Worm (Caenorhabditis elegans): ENCODE data around the gene F10G2.7.

The F10G2.7 gene

DNA sequence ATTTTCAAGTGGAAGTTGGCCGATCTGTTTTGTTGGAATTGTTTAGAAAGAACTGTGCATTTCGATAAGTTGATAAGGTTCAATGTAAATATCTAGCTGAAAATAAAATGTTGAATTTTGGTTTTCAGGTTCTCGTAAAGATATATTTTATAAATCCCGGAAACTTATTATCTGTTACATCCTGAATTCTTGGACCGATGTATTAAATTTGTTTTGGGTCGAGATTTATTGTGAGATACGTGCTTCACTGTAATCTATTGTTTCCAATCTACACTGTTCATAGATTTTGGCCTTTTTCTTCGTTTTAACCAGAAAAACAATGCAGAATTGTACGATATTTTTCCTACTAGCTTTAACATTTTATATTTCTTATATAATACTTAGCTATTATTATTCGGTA is 20.0 kb upstream of the F10G2.7 start, which contains the start of gene C03G6.6:
Gene C03G6.6, plus strand, starts transcription at position 301 of the 400 bp plus-strand sequence.
- TF ChIP-seq cey-2 (tag; optimal IDR thresholded peaks at IDR 0.05; ENCODE audit: borderline replicate concordance, insufficient read depth) (no peak), hif-1 (tag; optimal IDR thresholded peaks at IDR 0.05) (no peak), mdl-1 (tag; optimal IDR thresholded peaks at IDR 0.05) (no peak), Y105C5A.15 (GFP tag; IDR thresholded peaks at IDR 0.05) (no peak), T26A8.4 (GFP tag; IDR thresholded peaks at IDR 0.05) (no peak), unc-130 (GFP tag; optimal IDR thresholded peaks at IDR 0.05) (no peak), mxl-3 (GFP tag; optimal IDR thresholded peaks at IDR 0.05) (no peak), zfp-3 (GFP tag; conservative IDR thresholded peaks at IDR 0.05) (no peak), ceh-20 (GFP tag; IDR thresholded peaks at IDR 0.05) (no peak), spr-3 (GFP tag; optimal IDR thresholded peaks at IDR 0.05) (no peak), nhr-76 (tag; optimal IDR thresholded peaks at IDR 0.05) (no peak), pqm-1 (tag; optimal IDR thresholded peaks at IDR 0.05) (no peak), tra-1 (GFP tag; IDR thresholded peaks at IDR 0.05) (no peak)

DNA sequence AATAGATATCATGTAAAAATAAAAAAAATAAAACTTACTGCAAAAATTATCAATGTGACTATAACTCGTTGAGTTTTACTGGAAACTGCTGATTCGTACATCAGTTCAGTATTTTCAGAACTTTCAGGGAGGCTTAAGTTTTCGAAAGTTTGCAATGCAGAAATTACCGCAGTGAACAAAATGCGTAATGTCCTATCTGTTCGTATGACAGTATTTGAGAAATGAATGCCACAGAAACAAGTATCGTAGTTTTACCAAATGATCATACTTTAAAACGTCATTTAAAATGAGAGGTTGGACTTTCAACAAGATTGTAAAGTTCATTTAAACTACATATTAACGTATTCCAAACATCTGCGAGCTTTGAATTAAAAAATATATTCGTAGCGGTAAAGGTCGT is 19.6 kb upstream of the F10G2.7 start, which contains the start of gene C03G6.21:
Gene C03G6.21, minus strand, starts transcription at position 101 of the 400 bp plus-strand sequence.
- TF ChIP-seq nhr-111 (GFP tag; optimal IDR thresholded peaks at IDR 0.05) (no peak), nhr-77 (tag; optimal IDR thresholded peaks at IDR 0.05) (no peak), spr-3 (GFP tag; optimal IDR thresholded peaks at IDR 0.05) (no peak), tag-97 (GFP tag; IDR thresholded peaks at IDR 0.05) (no peak), nhr-102 (tag; optimal IDR thresholded peaks at IDR 0.05) (no peak), dmd-8 (GFP tag; IDR thresholded peaks at IDR 0.05) (no peak), daf-19 (GFP tag; conservative IDR thresholded peaks at IDR 0.05) (no peak), ceh-32 (tag; optimal IDR thresholded peaks at IDR 0.05; ENCODE audit: poor library complexity) (no peak), ceh-44 (GFP tag; IDR thresholded peaks at IDR 0.05) (no peak), dmd-6 (GFP tag; IDR thresholded peaks at IDR 0.05) (no peak)

DNA sequence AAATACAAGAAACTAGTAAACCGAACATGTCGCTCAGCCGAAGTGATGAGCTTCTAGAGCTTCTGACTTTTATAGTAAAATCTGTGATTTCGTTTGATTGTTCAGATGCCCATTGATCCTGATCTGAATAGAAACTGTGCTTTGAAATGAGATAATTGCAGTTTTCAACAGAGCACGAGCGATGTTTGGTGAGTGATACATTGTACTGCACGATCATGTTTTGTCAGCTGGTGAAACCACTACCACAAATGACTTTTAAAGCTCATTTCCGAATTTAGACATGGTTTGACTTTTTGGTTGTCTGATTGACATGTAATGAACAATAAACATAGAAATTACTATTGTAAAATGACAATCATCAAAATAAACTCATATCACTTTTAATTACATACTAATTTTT is 18.3 kb upstream of the F10G2.7 start, which contains the start of gene tag-293:
Gene tag-293, minus strand, starts transcription at position 101 of the 400 bp plus-strand sequence.
- TF ChIP-seq R02D3.7 (tag; optimal IDR thresholded peaks at IDR 0.05) (no peak), T26A8.4 (GFP tag; IDR thresholded peaks at IDR 0.05) (no peak), F26F4.8 (GFP tag; conservative IDR thresholded peaks at IDR 0.05) (no peak), nhr-10 (tag; optimal IDR thresholded peaks at IDR 0.05) (no peak), F49E8.2 (tag; optimal IDR thresholded peaks at IDR 0.05; ENCODE audit: borderline replicate concordance) (no peak), zip-11 (GFP tag; IDR thresholded peaks at IDR 0.05) (no peak), F10B5.3 (tag; optimal IDR thresholded peaks at IDR 0.05) (no peak), Y48G9A.11 (GFP tag; IDR thresholded peaks at IDR 0.05) (no peak), nhr-41 (GFP tag; IDR thresholded peaks at IDR 0.05) (no peak), Y105C5A.15 (GFP tag; IDR thresholded peaks at IDR 0.05) (no peak), ztf-11 (tag; optimal IDR thresholded peaks at IDR 0.05) (no peak), zag-1 (tag; optimal IDR thresholded peaks at IDR 0.05) (no peak), egl-27 (tag; optimal IDR thresholded peaks at IDR 0.05) (no peak), dve-1 (tag; optimal IDR thresholded peaks at IDR 0.05; ENCODE audit: insufficient read depth) (no peak), gei-8 (GFP tag; optimal IDR thresholded peaks at IDR 0.05) (no peak), lsy-2 (tag; optimal IDR thresholded peaks at IDR 0.05) (no peak)

DNA sequence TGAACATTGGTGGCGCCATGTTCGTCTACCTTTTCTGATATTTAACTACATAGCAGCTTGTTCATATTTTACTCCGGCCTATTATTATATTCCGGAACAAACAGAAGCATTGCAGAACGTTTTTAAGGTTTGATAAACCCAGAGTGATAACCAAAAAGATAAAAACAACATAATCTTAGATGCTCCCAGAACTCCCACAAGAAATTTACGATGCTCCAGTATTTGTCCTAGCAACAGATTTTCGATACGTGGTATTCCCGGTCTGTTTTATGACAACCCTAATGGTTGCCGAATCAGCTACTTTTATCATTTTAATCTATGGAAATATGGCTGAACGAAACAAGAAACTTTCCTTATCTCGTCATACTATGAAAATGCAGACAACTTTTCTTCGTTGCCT is 16.5 kb upstream of the F10G2.7 start:
- TF ChIP-seq daf-19 (GFP tag; conservative IDR thresholded peaks at IDR 0.05) (no peak), unc-62 (GFP tag; optimal IDR thresholded peaks at IDR 0.05 in 1 of 2) (peak in 1 of 2 experiments; percentile 92), unc-62 (tag; optimal IDR thresholded peaks at IDR 0.05) (no peak)
